Fruit fly (Drosophila melanogaster) whole organism, prepupa: ENCODE data around the gene CG7497.

Experiments used
- CG3032 ChIP-seq: fragments of 200-800 bp; optimal IDR thresholded peaks from 2 replicates; lab custom pipeline; 2019; ENCODE audit warnings: missing biosample characterization, mild to moderate bottlenecking, missing genetic modification characterization, moderate library complexity
- CG6854 ChIP-seq: fragments of 200-800 bp; sonication (Bioruptor generic); optimal IDR thresholded peaks from 2 replicates; lab custom pipeline; 2017; ENCODE audit warnings: missing biosample characterization, mild to moderate bottlenecking, missing genetic modification characterization
- eg ChIP-seq: fragments of 200-800 bp; sonication (Bioruptor generic); IDR thresholded peaks from 3 replicates; pipeline ENCODE4 v1.3.6; 2022; ENCODE audit warnings: missing biosample characterization, missing genetic modification characterization
- fkh ChIP-seq: fragments of 200-800 bp; sonication (Bioruptor generic); optimal IDR thresholded peaks from 3 replicates; lab custom pipeline; 2017; ENCODE audit warnings: missing biosample characterization, mild to moderate bottlenecking, missing genetic modification characterization, moderate library complexity
- ss ChIP-seq, 2 experiments: fragments of 200-800 bp; sonication (Bioruptor generic); optimal IDR thresholded peaks; 2 replicates in 1 of 2; 3 replicates in 1 of 2; lab custom pipeline; 2017 to 2018; ENCODE audit warnings: mild to moderate bottlenecking in 2 of 2, missing biosample characterization in 2 of 2, missing genetic modification characterization in 2 of 2, moderate library complexity in 1 of 2

dm6 chr3L:17593174-17593573 lies 40.1 kb upstream of the CG7497 start:
- TF ChIP-seq fkh (no peak), eg (0 out of 3 replicates have a peak, but pooled peaks have one; percentile 32), CG6854 (no peak), CG3032 (tag; lab: Kevin White, UChicago) (no peak), ss (GFP tag; optimal IDR thresholded peaks at IDR 0.05; lab: Kevin White, UChicago) (no peak)
